Fruit fly (Drosophila melanogaster) whole organism, embryonic: ENCODE data around the gene CG32320.
A peak's percentile ranks its signal among the peaks of the same experiment; 100 is the strongest.

Experiments
- CG10462 ChIP-seq: fragments of 200-800 bp; sonication (Bioruptor generic); optimal IDR thresholded peaks from 2 replicates; lab custom pipeline; 2016; ENCODE audit warnings: missing biosample characterization, missing genetic modification characterization
- CG10543 ChIP-seq: fragments of 200-800 bp; sonication (Bioruptor generic); optimal IDR thresholded peaks from 3 replicates; lab custom pipeline; 2017; ENCODE audit warnings: missing biosample characterization, mild to moderate bottlenecking, missing genetic modification characterization, moderate library complexity
- CG11695 ChIP-seq: fragments of 200-800 bp; sonication (Bioruptor generic); IDR thresholded peaks from 3 replicates; pipeline ENCODE4 v1.3.6; 2022; ENCODE audit warnings: missing biosample characterization, missing genetic modification characterization
- CG13624 ChIP-seq: fragments of 200-800 bp; sonication (Bioruptor generic); optimal IDR thresholded peaks from 2 replicates; lab custom pipeline; 2016; ENCODE audit warnings: missing biosample characterization, missing genetic modification characterization
- CG13894 ChIP-seq: fragments of 200-800 bp; sonication (Bioruptor generic); optimal IDR thresholded peaks from 3 replicates; lab custom pipeline; 2018; ENCODE audit warnings: missing biosample characterization, mild to moderate bottlenecking, missing genetic modification characterization, moderate library complexity
- CG1529 ChIP-seq: fragments of 200-800 bp; sonication (Bioruptor generic); optimal IDR thresholded peaks from 3 replicates; lab custom pipeline; 2018; ENCODE audit warnings: missing biosample characterization, missing genetic modification characterization
- CG1647 ChIP-seq: fragments of 200-800 bp; sonication (Bioruptor generic); optimal IDR thresholded peaks from 3 replicates; lab custom pipeline; 2016; ENCODE audit warnings: missing biosample characterization, missing genetic modification characterization
- CG31365 ChIP-seq: fragments of 200-800 bp; sonication (Bioruptor generic); optimal IDR thresholded peaks from 2 replicates; lab custom pipeline; 2018; ENCODE audit warnings: missing biosample characterization, mild to moderate bottlenecking, missing genetic modification characterization
- CG3281 ChIP-seq: fragments of 200-800 bp; sonication (Bioruptor generic); optimal IDR thresholded peaks from 3 replicates; lab custom pipeline; 2017; ENCODE audit warnings: missing biosample characterization, mild to moderate bottlenecking, missing genetic modification characterization
- CG4360 ChIP-seq: fragments of 200-800 bp; sonication (Bioruptor generic); IDR thresholded peaks from 2 replicates; pipeline ENCODE4 v1.3.6; 2022; ENCODE audit warnings: missing biosample characterization, missing genetic modification characterization
- CG4424 ChIP-seq: fragments of 200-800 bp; sonication (Bioruptor generic); optimal IDR thresholded peaks from 3 replicates; lab custom pipeline; 2016; ENCODE audit warnings: missing biosample characterization, missing genetic modification characterization
- CG7556 ChIP-seq: fragments of 200-800 bp; sonication (Bioruptor generic); optimal IDR thresholded peaks from 2 replicates; lab custom pipeline; 2017; ENCODE audit warnings: missing biosample characterization, mild to moderate bottlenecking, missing genetic modification characterization
- CG9215 ChIP-seq: fragments of 200-800 bp; sonication (Bioruptor generic); IDR thresholded peaks from 2 replicates; pipeline ENCODE4 v1.3.6; 2022; ENCODE audit warnings: missing biosample characterization, missing genetic modification characterization
- Drgx ChIP-seq: fragments of 200-800 bp; sonication (Bioruptor generic); IDR thresholded peaks from 2 replicates; pipeline ENCODE4 v1.3.6; 2022; ENCODE audit warnings: missing biosample characterization, missing genetic modification characterization
- Elba2 ChIP-seq: fragments of 200-800 bp; sonication (Bioruptor generic); optimal IDR thresholded peaks from 3 replicates; lab custom pipeline; 2016; ENCODE audit warnings: missing biosample characterization, missing genetic modification characterization
- Ets65A ChIP-seq: fragments of 200-800 bp; sonication (Bioruptor generic); peaks from one replicate; lab custom pipeline; 2016; ENCODE audit warnings: missing biosample characterization, missing genetic modification characterization
- Fer3 ChIP-seq: fragments of 200-800 bp; sonication (Bioruptor generic); optimal IDR thresholded peaks from 2 replicates; lab custom pipeline; 2018; ENCODE audit warnings: missing biosample characterization, mild to moderate bottlenecking, missing genetic modification characterization, moderate library complexity
- GATAe ChIP-seq: fragments of 200-800 bp; sonication (Bioruptor generic); conservative IDR thresholded peaks from 2 replicates; pipeline ENCODE4 v1.3.6; 2022; ENCODE audit warnings: missing biosample characterization, missing genetic modification characterization
- HLH3B ChIP-seq: fragments of 200-800 bp; sonication (Bioruptor generic); IDR thresholded peaks from 2 replicates; pipeline ENCODE4 v1.3.6; 2022; ENCODE audit warnings: missing biosample characterization, missing genetic modification characterization
- HmgD ChIP-seq: fragments of 200-800 bp; sonication (Bioruptor generic); optimal IDR thresholded peaks from 3 replicates; lab custom pipeline; 2016; ENCODE audit warnings: missing biosample characterization, missing genetic modification characterization
- Hmr ChIP-seq: fragments of 200-800 bp; sonication (Bioruptor generic); optimal IDR thresholded peaks from 3 replicates; lab custom pipeline; 2017; ENCODE audit warnings: mild to moderate bottlenecking, missing biosample characterization, missing genetic modification reagents, missing genetic modification characterization
- Hr39 ChIP-seq: fragments of >200 bp; optimal IDR thresholded peaks from 2 replicates; lab custom pipeline; 2017
- Hr51 ChIP-seq, 2 experiments: fragments of 200-800 bp; sonication (Bioruptor generic); optimal IDR thresholded peaks; 2 replicates in 1 of 2; 3 replicates in 1 of 2; lab custom pipeline; 2016 to 2018; ENCODE audit warnings: missing biosample characterization in 2 of 2, missing genetic modification characterization in 2 of 2, mild to moderate bottlenecking in 1 of 2, moderate library complexity in 1 of 2
- NfI ChIP-seq: fragments of 200-800 bp; sonication (Bioruptor generic); optimal IDR thresholded peaks from 3 replicates; lab custom pipeline; 2018; ENCODE audit warnings: missing biosample characterization, mild to moderate bottlenecking, missing genetic modification characterization, moderate library complexity
- Oaz ChIP-seq: fragments of 200-800 bp; sonication (Bioruptor generic); IDR thresholded peaks from 2 replicates; pipeline ENCODE4 v1.3.6; 2022; ENCODE audit warnings: missing biosample characterization, missing genetic modification characterization
- Optix ChIP-seq: fragments of 200-800 bp; sonication (Bioruptor generic); IDR thresholded peaks from 3 replicates; pipeline ENCODE4 v1.3.6; 2022; ENCODE audit warnings: missing biosample characterization, missing genetic modification characterization
- Poxn ChIP-seq: fragments of 200-800 bp; sonication (Bioruptor generic); IDR thresholded peaks from 2 replicates; pipeline ENCODE4 v1.3.6; 2022; ENCODE audit warnings: missing biosample characterization, missing genetic modification characterization
- Six4 ChIP-seq: fragments of 200-800 bp; sonication (Bioruptor generic); optimal IDR thresholded peaks from 2 replicates; lab custom pipeline; 2016; ENCODE audit warnings: missing biosample characterization, missing genetic modification characterization
- Usf ChIP-seq: fragments of 200-800 bp; sonication (Bioruptor generic); optimal IDR thresholded peaks from 2 replicates; lab custom pipeline; 2017; ENCODE audit warnings: missing genotype, missing biosample characterization, missing genetic modification characterization
- aop ChIP-seq: fragments of 200-800 bp; sonication (Bioruptor generic); IDR thresholded peaks from 2 replicates; pipeline ENCODE4 v1.3.6; 2022; ENCODE audit warnings: missing biosample characterization, missing genetic modification characterization
- bowl ChIP-seq: fragments of 200-800 bp; sonication (Bioruptor generic); IDR thresholded peaks from 2 replicates; pipeline ENCODE4 v1.3.6; 2022; ENCODE audit warnings: missing biosample characterization, missing genetic modification characterization
- btn ChIP-seq: fragments of 200-800 bp; sonication (Bioruptor generic); optimal IDR thresholded peaks from 2 replicates; lab custom pipeline; 2016; ENCODE audit warnings: missing biosample characterization, missing genetic modification characterization
- crc ChIP-seq: fragments of 200-800 bp; sonication (Bioruptor generic); optimal IDR thresholded peaks from 2 replicates; lab custom pipeline; 2016; ENCODE audit warnings: missing biosample characterization, missing genetic modification characterization
- danr ChIP-seq: fragments of 200-800 bp; sonication (Bioruptor generic); IDR thresholded peaks from 2 replicates; pipeline ENCODE4 v1.3.6; 2022; ENCODE audit warnings: missing biosample characterization, missing genetic modification characterization
- emc ChIP-seq: fragments of 200-800 bp; sonication (Bioruptor generic); optimal IDR thresholded peaks from 2 replicates; lab custom pipeline; 2016; ENCODE audit warnings: missing biosample characterization, missing genetic modification characterization
- fd64A ChIP-seq: fragments of 200-800 bp; sonication (Bioruptor generic); optimal IDR thresholded peaks from 3 replicates; lab custom pipeline; 2018; ENCODE audit warnings: missing biosample characterization, mild to moderate bottlenecking, missing genetic modification characterization
- gcm2 ChIP-seq: fragments of 200-800 bp; sonication (Bioruptor generic); optimal IDR thresholded peaks from 2 replicates; lab custom pipeline; 2016; ENCODE audit warnings: missing biosample characterization, missing genetic modification characterization
- gt ChIP-seq: fragments of 200-800 bp; sonication (Bioruptor generic); IDR thresholded peaks from 2 replicates; pipeline ENCODE4 v1.3.6; 2022; ENCODE audit warnings: missing biosample characterization, missing genetic modification characterization
- hbn ChIP-seq: fragments of 200-800 bp; sonication (Bioruptor generic); IDR thresholded peaks from 2 replicates; pipeline ENCODE4 v1.3.6; 2022; ENCODE audit warnings: missing biosample characterization, missing genetic modification characterization; ENCODE audit not compliant: partially characterized antibody
- ind ChIP-seq: fragments of 200-800 bp; sonication (Bioruptor generic); optimal IDR thresholded peaks from 3 replicates; lab custom pipeline; 2016; ENCODE audit warnings: missing biosample characterization, missing genetic modification characterization
- jumu ChIP-seq: fragments of 200-800 bp; sonication (Bioruptor generic); optimal IDR thresholded peaks from 3 replicates; lab custom pipeline; 2016; ENCODE audit warnings: missing biosample characterization, missing genetic modification characterization
- knrl ChIP-seq: fragments of 200-800 bp; sonication (Bioruptor generic); IDR thresholded peaks from 3 replicates; pipeline ENCODE4 v1.3.6; 2022; ENCODE audit warnings: missing biosample characterization, missing genetic modification characterization; ENCODE audit not compliant: partially characterized antibody
- lola ChIP-seq, 3 experiments: fragments of >200 bp in 2 of 3; fragments of 200-800 bp in 1 of 3; sonication (Bioruptor generic) in 1 of 3; optimal IDR thresholded peaks; 2 replicates each; lab custom pipeline; 2017 to 2019; ENCODE audit warnings: missing biosample characterization in 3 of 3, missing genetic modification characterization in 3 of 3, mild to moderate bottlenecking in 1 of 3, moderate library complexity in 1 of 3
- mam ChIP-seq: fragments of 200-800 bp; sonication (Bioruptor generic); optimal IDR thresholded peaks from 3 replicates; lab custom pipeline; 2016; ENCODE audit warnings: missing biosample characterization, missing genetic modification characterization
- onecut ChIP-seq: fragments of 200-800 bp; sonication (Bioruptor generic); IDR thresholded peaks from 2 replicates; pipeline ENCODE4 v1.3.6; 2022; ENCODE audit warnings: missing biosample characterization, missing genetic modification characterization
- pho ChIP-seq: fragments of 200-800 bp; sonication (Bioruptor generic); optimal IDR thresholded peaks from 2 replicates; lab custom pipeline; 2016; ENCODE audit warnings: missing biosample characterization, missing genetic modification characterization
- sob ChIP-seq: fragments of 200-800 bp; sonication (Bioruptor generic); IDR thresholded peaks from 2 replicates; pipeline ENCODE4 v1.3.6; 2022; ENCODE audit warnings: missing biosample characterization, missing genetic modification characterization
- toy ChIP-seq: fragments of 200-800 bp; sonication (Bioruptor generic); IDR thresholded peaks from 2 replicates; pipeline ENCODE4 v1.3.6; 2022; ENCODE audit warnings: missing biosample characterization, missing genetic modification characterization
- vnd ChIP-seq: fragments of 200-800 bp; sonication (Bioruptor generic); IDR thresholded peaks from 3 replicates; pipeline ENCODE4 v1.3.6; 2022; ENCODE audit warnings: missing biosample characterization, missing genetic modification characterization; ENCODE audit not compliant: partially characterized antibody
- wek ChIP-seq: fragments of 200-800 bp; sonication (Bioruptor generic); optimal IDR thresholded peaks from 3 replicates; lab custom pipeline; 2018; ENCODE audit warnings: missing biosample characterization, mild to moderate bottlenecking, missing genetic modification characterization, moderate library complexity
- zf30C ChIP-seq: fragments of 200-800 bp; sonication (Bioruptor generic); optimal IDR thresholded peaks from 3 replicates; lab custom pipeline; 2018; ENCODE audit warnings: missing biosample characterization, mild to moderate bottlenecking, missing genetic modification characterization
- zfh2 ChIP-seq: fragments of 200-800 bp; sonication (Bioruptor generic); optimal IDR thresholded peaks from 2 replicates; lab custom pipeline; 2016; ENCODE audit warnings: missing biosample characterization, missing genetic modification characterization

Gene CG32320

DNA sequence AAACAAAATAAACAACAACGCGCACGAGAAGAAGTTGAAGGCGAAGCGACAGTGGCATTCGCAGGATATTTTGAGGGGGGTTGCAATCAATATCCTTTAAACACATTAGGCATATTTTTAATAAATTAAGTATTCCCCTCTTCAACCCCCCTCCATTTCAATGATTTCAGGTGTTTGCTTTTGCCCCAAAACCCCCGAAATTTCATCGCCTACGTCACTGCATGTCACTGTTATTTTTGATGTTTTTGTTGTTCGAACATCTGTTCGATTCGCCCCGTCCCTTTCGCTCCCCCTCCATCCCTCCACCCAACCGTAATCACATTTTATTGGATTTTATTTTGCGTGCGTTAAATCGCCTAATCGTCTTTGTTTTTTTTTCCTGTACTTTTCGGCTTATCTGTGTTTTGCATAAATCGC is 30.2 kb upstream of the CG32320 start (continued):
- peak in 1 of 3 experiments; percentile 79 for TF ChIP-seq lola (GFP tag; optimal IDR thresholded peaks at IDR 0.05; lab: Kevin White, UChicago)
- peak; percentile 97 for TF ChIP-seq Ets65A (GFP tag; lab: Kevin White, UChicago)
- no peak for TF ChIP-seq zf30C (GFP tag; lab: Kevin White, UChicago)
- TF ChIP-seq Drgx (GFP tag; lab: Robert Waterston, UW), result peak; percentile 51
- TF ChIP-seq onecut, result peak; percentile 84
- TF ChIP-seq Hr51 (GFP tag; optimal IDR thresholded peaks at IDR 0.05; lab: Kevin White, UChicago), result peak; percentile 73 to 75
- peak; percentile 84 for TF ChIP-seq HLH3B (GFP tag; lab: Robert Waterston, UW)
- peak; percentile 54; the same call in 1 of the 2 replicates for TF ChIP-seq bowl
- TF ChIP-seq GATAe (GFP tag; lab: Robert Waterston, UW), result peak; percentile 55
- peak; percentile 82 for TF ChIP-seq CG9215 (GFP tag; lab: Robert Waterston, UW)
- peak; percentile 87 for TF ChIP-seq CG4424 (GFP tag; lab: Kevin White, UChicago)
- peak; percentile 61 for TF ChIP-seq Six4
- TF ChIP-seq zfh2 (GFP tag; lab: Kevin White, UChicago), result peak; percentile 56
- no peak for TF ChIP-seq gcm2 (GFP tag; lab: Kevin White, UChicago)
- TF ChIP-seq crc (GFP tag; lab: Kevin White, UChicago), result peak; percentile 63
- TF ChIP-seq Poxn, result 0 out of 2 replicates have a peak, but pooled peaks have one; percentile 26
- TF ChIP-seq toy, result 0 out of 2 replicates have a peak, but pooled peaks have one; percentile 30
- TF ChIP-seq Hr39 (lab: Kevin White, UChicago), result no peak
- peak; percentile 57 for TF ChIP-seq pho (GFP tag; lab: Kevin White, UChicago)
- peak; percentile 54; the same call in 1 of the 2 replicates for TF ChIP-seq danr (GFP tag; lab: Robert Waterston, UW)
- TF ChIP-seq gt (GFP tag; lab: Robert Waterston, UW), result peak; percentile 70
- peak; percentile 24; the same call in 1 of the 2 replicates for TF ChIP-seq aop (GFP tag; lab: Robert Waterston, UW)
- TF ChIP-seq CG13624 (GFP tag; lab: Kevin White, UChicago), result peak; percentile 91
- TF ChIP-seq btn, result peak; percentile 68
- TF ChIP-seq Usf (GFP tag; lab: Kevin White, UChicago), result peak; percentile 72
- peak; percentile 56 for TF ChIP-seq NfI (GFP tag; lab: Kevin White, UChicago)
- peak; percentile 68 for TF ChIP-seq CG10462 (GFP tag; lab: Kevin White, UChicago)
- TF ChIP-seq vnd, result no peak
- TF ChIP-seq CG1529, result peak; percentile 56
- peak; percentile 78 for TF ChIP-seq CG7556
- peak; percentile 76 for TF ChIP-seq Elba2 (GFP tag; lab: Kevin White, UChicago)
- TF ChIP-seq CG31365 (tag; lab: Kevin White, UChicago), result peak; percentile 41
- TF ChIP-seq CG3281 (GFP tag; lab: Kevin White, UChicago), result peak; percentile 70
- TF ChIP-seq Oaz, result peak; percentile 46; the same call in 1 of the 2 replicates
- peak; percentile 75 for TF ChIP-seq jumu
- TF ChIP-seq Hmr (GFP tag; lab: Kevin White, UChicago), result peak; percentile 80
- peak; percentile 88 for TF ChIP-seq mam (GFP tag; lab: Kevin White, UChicago)
- peak; percentile 47 for TF ChIP-seq emc (GFP tag; lab: Kevin White, UChicago)
- peak; percentile 88 for TF ChIP-seq CG4360 (GFP tag; lab: Robert Waterston, UW)
- TF ChIP-seq Fer3, result peak; percentile 72
- TF ChIP-seq fd64A, result peak; percentile 22
- no peak for TF ChIP-seq HmgD (GFP tag; lab: Kevin White, UChicago)
- TF ChIP-seq ind, result peak; percentile 76
- TF ChIP-seq CG13894 (tag; lab: Kevin White, UChicago), result peak; percentile 61
- no peak for TF ChIP-seq hbn (GFP tag; lab: Robert Waterston, UW)
- TF ChIP-seq sob (GFP tag; lab: Robert Waterston, UW), result peak; percentile 90
- TF ChIP-seq CG11695 (GFP tag; lab: Robert Waterston, UW), result peak; percentile 85
- no peak for TF ChIP-seq CG10543 (GFP tag; lab: Kevin White, UChicago)
- TF ChIP-seq wek, result no peak
- no peak for TF ChIP-seq knrl (GFP tag; lab: Robert Waterston, UW)
- peak; percentile 85 for TF ChIP-seq Optix (GFP tag; lab: Robert Waterston, UW)
- TF ChIP-seq CG1647 (GFP tag; lab: Kevin White, UChicago), result peak; percentile 43
